Fruit fly (Drosophila melanogaster): Measurements from ENCODE around the gene eEF1delta.

DNA sequence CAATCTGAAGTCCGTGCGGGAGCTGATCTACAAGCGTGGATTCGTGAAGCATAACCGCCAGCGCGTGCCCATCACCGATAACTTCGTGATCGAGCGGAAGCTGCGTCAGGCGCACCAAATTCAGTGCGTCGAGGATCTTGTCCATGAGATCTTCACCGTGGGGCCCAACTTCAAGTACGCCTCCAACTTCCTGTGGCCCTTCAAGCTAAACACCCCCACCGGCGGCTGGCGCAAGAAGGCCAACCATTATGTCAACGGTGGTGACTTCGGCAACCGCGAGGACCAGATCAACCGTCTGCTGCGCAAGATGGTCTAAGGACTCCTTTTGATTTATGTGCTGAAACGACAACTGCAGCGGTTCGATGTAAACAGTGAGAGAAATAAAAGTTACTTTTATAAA lies 30.6 kb upstream of the eEF1delta start:
- TF ChIP-seq tj (GFP tag; optimal IDR thresholded peaks at IDR 0.05), result no peak
- TF ChIP-seq Clk (GFP tag; optimal IDR thresholded peaks at IDR 0.05), result no peak
- no peak for TF ChIP-seq Crg-1 (GFP tag; optimal IDR thresholded peaks at IDR 0.05)

Data from whole organism, adult.